Fruit fly (Drosophila melanogaster): ENCODE results near the gene fon.

Gene fon

dm6 chr2L:19362734-19363363 lies 23.2 kb downstream of the fon start, which contains the start of gene dnt (continued):
- TF ChIP-seq Dad (GFP tag; optimal IDR thresholded peaks at IDR 0.05) (no peak), rib (GFP tag; IDR thresholded peaks at IDR 0.05) (no peak), Jarid2 (GFP tag; optimal IDR thresholded peaks at IDR 0.05) (peak; percentile 72), repo (GFP tag; optimal IDR thresholded peaks at IDR 0.05) (no peak), CG4707 (GFP tag; optimal IDR thresholded peaks at IDR 0.05) (no peak), CG31441 (GFP tag; IDR thresholded peaks at IDR 0.05) (no peak), Taf1 (GFP tag; IDR thresholded peaks at IDR 0.05) (0 out of 2 replicates have a peak, but pooled peaks have one; percentile 11), CG17385 (GFP tag; optimal IDR thresholded peaks at IDR 0.05) (no peak)

- no peak for TF ChIP-seq NC2α (GFP tag; optimal IDR thresholded peaks at IDR 0.05)
- TF ChIP-seq pfk (GFP tag; optimal IDR thresholded peaks at IDR 0.05) = no peak
- no peak for TF ChIP-seq Doc3 (GFP tag; IDR thresholded peaks at IDR 0.05; ENCODE audit: partially characterized antibody)
- TF ChIP-seq Camta (GFP tag; optimal IDR thresholded peaks at IDR 0.05) = no peak
- no peak for TF ChIP-seq E2f2 (GFP tag; IDR thresholded peaks at IDR 0.05)
- peak; percentile 5 for TF ChIP-seq unpg (GFP tag; optimal IDR thresholded peaks at IDR 0.05)
- TF ChIP-seq chm (GFP tag; IDR thresholded peaks at IDR 0.05) = 0 out of 2 replicates have a peak, but pooled peaks have one; percentile 13
- peak; percentile 31 for TF ChIP-seq Ssrp (tag; optimal IDR thresholded peaks at IDR 0.05)
- peak; percentile 31 for TF ChIP-seq phol (tag; optimal IDR thresholded peaks at IDR 0.05)
- no peak for TF ChIP-seq so (GFP tag; IDR thresholded peaks at IDR 0.05)
- no peak for TF ChIP-seq gt (GFP tag; IDR thresholded peaks at IDR 0.05)
- TF ChIP-seq Trl (optimal IDR thresholded peaks at IDR 0.05) = peak in 1 of 2 experiments; percentile 7
- TF ChIP-seq Trl (GFP tag; optimal IDR thresholded peaks at IDR 0.05) = no peak
- no peak for TF ChIP-seq Dfd (GFP tag; optimal IDR thresholded peaks at IDR 0.05)
- TF ChIP-seq grau (tag; optimal IDR thresholded peaks at IDR 0.05) = peak; percentile 35
- TF ChIP-seq vfl (GFP tag; optimal IDR thresholded peaks at IDR 0.05) = no peak
- no peak for TF ChIP-seq CG7357 (GFP tag; IDR thresholded peaks at IDR 0.05)
- TF ChIP-seq CG9817 (tag; optimal IDR thresholded peaks at IDR 0.05) = no peak
- no peak for TF ChIP-seq CG3726 (GFP tag; IDR thresholded peaks at IDR 0.05)
- no peak for TF ChIP-seq Dref (GFP tag; IDR thresholded peaks at IDR 0.05)
- TF ChIP-seq CG9797 (GFP tag; optimal IDR thresholded peaks at IDR 0.05) = no peak
- 0 out of 2 replicates have a peak, but pooled peaks have one; percentile 8 for TF ChIP-seq CG31441 (GFP tag; IDR thresholded peaks at IDR 0.05)
- TF ChIP-seq Hr3 (GFP tag; optimal IDR thresholded peaks at IDR 0.05) = no peak
- TF ChIP-seq CG12391 (tag; optimal IDR thresholded peaks at IDR 0.05) = no peak
- peak; percentile 24 for TF ChIP-seq Sox102F (GFP tag; optimal IDR thresholded peaks at IDR 0.05)
- TF ChIP-seq yki (optimal IDR thresholded peaks at IDR 0.05) = no peak
- TF ChIP-seq CoRest (tag; optimal IDR thresholded peaks at IDR 0.05) = peak; percentile 7
- peak; percentile 21 for TF ChIP-seq CG10979 (tag; optimal IDR thresholded peaks at IDR 0.05)
- peak; percentile 23 for TF ChIP-seq CG18262 (tag; optimal IDR thresholded peaks at IDR 0.05)
- TF ChIP-seq jumu (GFP tag; optimal IDR thresholded peaks at IDR 0.05) = no peak
- no peak for TF ChIP-seq CG3281 (GFP tag; optimal IDR thresholded peaks at IDR 0.05)
- TF ChIP-seq zfh1 (GFP tag; IDR thresholded peaks at IDR 0.05) = 0 out of 3 replicates have a peak, but pooled peaks have one; percentile 17
- TF ChIP-seq row (GFP tag; IDR thresholded peaks at IDR 0.05) = peak; percentile 20; the same call in 2 of the 3 replicates
- TF ChIP-seq nom (GFP tag; optimal IDR thresholded peaks at IDR 0.05) = peak; percentile 16
- no peak for TF ChIP-seq CG32767 (GFP tag; IDR thresholded peaks at IDR 0.05)
- TF ChIP-seq Drgx (GFP tag; IDR thresholded peaks at IDR 0.05) = peak; percentile 53; the same call in 1 of the 2 replicates
- no peak for TF ChIP-seq CG2199 (GFP tag; IDR thresholded peaks at IDR 0.05)
- TF ChIP-seq Atf-2 (GFP tag; optimal IDR thresholded peaks at IDR 0.05) = no peak
- TF ChIP-seq CG11456 (GFP tag; IDR thresholded peaks at IDR 0.05) = no peak
- TF ChIP-seq zen (tag; optimal IDR thresholded peaks at IDR 0.05) = no peak
- no peak for TF ChIP-seq salm (tag; optimal IDR thresholded peaks at IDR 0.05)
- TF ChIP-seq sima (GFP tag; optimal IDR thresholded peaks at IDR 0.05) = no peak
Observed at dm6 chr2L:19361632-19362142, 24.3 kb downstream of the fon start.
